Worm (Caenorhabditis elegans): ENCODE measurements around the gene B0546.5.

- TF ChIP-seq ama-1 (optimal IDR thresholded peaks at IDR 0.05) (no peak), ama-1 (GFP tag; optimal IDR thresholded peaks at IDR 0.05) (no peak), unc-62 (GFP tag; optimal IDR thresholded peaks at IDR 0.05) (no peak), unc-130 (GFP tag; optimal IDR thresholded peaks at IDR 0.05) (no peak), ztf-25 (GFP tag; IDR thresholded peaks at IDR 0.05) (no peak)
These were observed 25.5 kb upstream of the B0546.5 start, which contains the start of gene lgc-9 for ce11 chrIV:3415383-3415782.
